Worm (Caenorhabditis elegans) whole organism, L2 larva: ENCODE data around the gene mfsd-12.

Source experiments
- aly-2 ChIP-seq: fragments of 150-350 bp; optimal IDR thresholded peaks from 2 replicates; lab custom pipeline; 2014; ENCODE audit warnings: missing biosample characterization, missing genetic modification characterization
- elt-1 ChIP-seq: fragments of 150-350 bp; optimal IDR thresholded peaks from 2 replicates; lab custom pipeline; 2014; ENCODE audit warnings: missing biosample characterization, missing genetic modification characterization
- elt-3 ChIP-seq: sonication (generic microtip); optimal IDR thresholded peaks from 2 replicates; lab custom pipeline; 2017; ENCODE audit warnings: missing biosample characterization, missing genetic modification characterization
- lin-39 ChIP-seq: fragments of 150-350 bp; optimal IDR thresholded peaks from 2 replicates; lab custom pipeline; 2014; ENCODE audit warnings: missing biosample characterization, missing genetic modification reagents, missing genetic modification characterization
- nhr-237 ChIP-seq: fragments of 150-350 bp; optimal IDR thresholded peaks from 2 replicates; lab custom pipeline; 2014; ENCODE audit warnings: missing biosample characterization, missing genetic modification characterization
- nhr-77 ChIP-seq: fragments of 150-350 bp; optimal IDR thresholded peaks from 2 replicates; lab custom pipeline; 2014; ENCODE audit warnings: missing biosample characterization, missing genetic modification characterization
- unc-62 ChIP-seq: fragments of 150-350 bp; optimal IDR thresholded peaks from 2 replicates; lab custom pipeline; 2014; ENCODE audit warnings: missing biosample characterization, missing genetic modification reagents, missing genetic modification characterization
- ztf-4 ChIP-seq: fragments of 150-350 bp; optimal IDR thresholded peaks from 2 replicates; lab custom pipeline; 2014; ENCODE audit warnings: missing biosample characterization, missing genetic modification characterization

DNA sequence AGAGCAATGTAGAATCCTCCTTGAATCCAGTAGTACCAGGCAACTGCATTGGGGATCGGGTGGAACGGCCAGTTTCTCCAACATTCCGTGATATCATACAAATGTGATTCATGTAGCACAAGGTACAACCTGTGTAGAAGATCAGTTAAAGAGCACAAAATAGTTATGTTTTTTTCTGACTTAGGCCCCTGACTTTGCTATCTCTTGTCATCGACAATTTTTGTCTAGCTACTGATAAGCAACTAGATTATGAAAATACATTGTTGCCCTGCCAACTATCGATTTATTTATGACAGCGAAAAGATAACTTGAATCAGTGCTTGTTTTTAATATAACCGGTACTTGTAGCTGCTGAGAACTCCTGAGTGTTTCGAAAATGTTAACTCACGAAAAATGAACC is 30.4 kb downstream of the mfsd-12 start:
- TF ChIP-seq aly-2 (tag; lab: Kevin White, UChicago) (no peak), ztf-4 (tag; lab: Kevin White, UChicago) (no peak), unc-62 (GFP tag; lab: Kevin White, UChicago) (no peak), elt-3 (tag; lab: Kevin White, UChicago) (no peak), nhr-77 (tag; lab: Kevin White, UChicago) (no peak), lin-39 (no peak), nhr-237 (tag; lab: Kevin White, UChicago) (no peak), elt-1 (tag; lab: Kevin White, UChicago) (no peak)
